Worm (Caenorhabditis elegans) whole organism, L1 larva: ENCODE data around the gene C25H3.7.

Experiments used
- isw-1 ChIP-seq: fragments of 200-800 bp; sonication (Bioruptor generic); IDR thresholded peaks from 2 replicates; pipeline ENCODE4 v1.3.6; 2022; ENCODE audit warnings: missing genetic modification characterization, missing compliant biosample characterization
- mep-1 ChIP-seq: fragments of 150-350 bp; optimal IDR thresholded peaks from 2 replicates; lab custom pipeline; 2014; ENCODE audit warnings: missing biosample characterization, missing genetic modification characterization
- nhr-11 ChIP-seq: fragments of 150-350 bp; optimal IDR thresholded peaks from 2 replicates; lab custom pipeline; 2014; ENCODE audit warnings: missing biosample characterization, missing genetic modification characterization
- nhr-76 ChIP-seq: sonication (generic microtip); optimal IDR thresholded peaks from 2 replicates; lab custom pipeline; 2017; ENCODE audit warnings: missing biosample characterization, missing genetic modification characterization
- nhr-77 ChIP-seq: fragments of 150-350 bp; optimal IDR thresholded peaks from 2 replicates; lab custom pipeline; 2014; ENCODE audit warnings: missing biosample characterization, missing genetic modification characterization
- pag-3 ChIP-seq: sonication (generic microtip); optimal IDR thresholded peaks from 2 replicates; lab custom pipeline; 2017; ENCODE audit warnings: missing genetic modification characterization, mild to moderate bottlenecking, missing compliant biosample characterization, antibody characterized with exemption, borderline replicate concordance; ENCODE audit not compliant: insufficient read depth
- unc-86 ChIP-seq: sonication (generic microtip); optimal IDR thresholded peaks from 2 replicates; lab custom pipeline; 2016; ENCODE audit warnings: missing genetic modification characterization, missing compliant biosample characterization
- ztf-11 ChIP-seq, 2 experiments: sonication (generic microtip); optimal IDR thresholded peaks; 2 replicates each; lab custom pipeline; 2016 to 2017; ENCODE audit warnings: missing genetic modification characterization in 2 of 2, missing biosample characterization in 1 of 2, missing compliant biosample characterization in 1 of 2
- ztf-4 ChIP-seq: fragments of 150-350 bp; optimal IDR thresholded peaks from 2 replicates; lab custom pipeline; 2014; ENCODE audit warnings: missing biosample characterization, missing genetic modification characterization

- TF ChIP-seq mep-1 (tag; lab: Kevin White, UChicago), result no peak
- TF ChIP-seq isw-1 (GFP tag; lab: Robert Waterston, UW), result no peak
- no peak for TF ChIP-seq ztf-11 (tag; optimal IDR thresholded peaks at IDR 0.05; lab: Kevin White, UChicago)
- no peak for TF ChIP-seq unc-86 (tag; lab: Kevin White, UChicago)
- no peak for TF ChIP-seq nhr-76
- no peak for TF ChIP-seq pag-3 (tag; lab: Kevin White, UChicago)
- TF ChIP-seq nhr-11 (tag; lab: Kevin White, UChicago), result no peak
- no peak for TF ChIP-seq nhr-77 (tag; lab: Kevin White, UChicago)
- no peak for TF ChIP-seq ztf-4 (tag; lab: Kevin White, UChicago)
These were observed 26.1 kb upstream of the C25H3.7 start, which contains the start of gene C25H3.14 for ce11 chrII:5694798-5695197.
